Fruit fly (Drosophila melanogaster) whole organism, prepupa: ENCODE data around the gene CG32483.
A peak's percentile ranks its signal among the peaks of the same experiment; 100 is the strongest.

Experiments
- CG10631 ChIP-seq: fragments of 200-800 bp; sonication (Bioruptor generic); optimal IDR thresholded peaks from 2 replicates; lab custom pipeline; 2016; ENCODE audit warnings: missing biosample characterization, missing genetic modification characterization
- CG10669 ChIP-seq: fragments of 200-800 bp; sonication (Bioruptor generic); optimal IDR thresholded peaks from 3 replicates; lab custom pipeline; 2018; ENCODE audit warnings: missing biosample characterization, mild to moderate bottlenecking, missing genetic modification characterization, moderate library complexity
- CG11294 ChIP-seq: fragments of 200-800 bp; sonication (Bioruptor generic); IDR thresholded peaks from 2 replicates; pipeline ENCODE4 v1.3.6; 2022; ENCODE audit warnings: missing biosample characterization, missing genetic modification characterization
- CG11762 ChIP-seq: fragments of 200-800 bp; sonication (Bioruptor generic); optimal IDR thresholded peaks from 3 replicates; lab custom pipeline; 2016; ENCODE audit warnings: missing biosample characterization, missing genetic modification characterization; ENCODE audit not compliant: insufficient read depth
- CG11902 ChIP-seq: fragments of 200-800 bp; sonication (Bioruptor generic); optimal IDR thresholded peaks from 3 replicates; lab custom pipeline; 2016; ENCODE audit warnings: missing biosample characterization, missing genetic modification characterization
- CG15336 ChIP-seq: fragments of 200-800 bp; sonication (Bioruptor generic); IDR thresholded peaks from 2 replicates; pipeline ENCODE4 v1.3.6; 2022; ENCODE audit warnings: missing biosample characterization, missing genetic modification characterization
- CG1621 ChIP-seq: fragments of 200-800 bp; sonication (Bioruptor generic); optimal IDR thresholded peaks from 3 replicates; lab custom pipeline; 2018; ENCODE audit warnings: missing biosample characterization, mild to moderate bottlenecking, missing genetic modification characterization
- CG16779 ChIP-seq: fragments of 200-800 bp; sonication (Bioruptor generic); optimal IDR thresholded peaks from 3 replicates; lab custom pipeline; 2017; ENCODE audit warnings: missing biosample characterization, mild to moderate bottlenecking, missing genetic modification characterization
- CG3032 ChIP-seq: fragments of 200-800 bp; optimal IDR thresholded peaks from 2 replicates; lab custom pipeline; 2019; ENCODE audit warnings: missing biosample characterization, mild to moderate bottlenecking, missing genetic modification characterization, moderate library complexity
- CG31627 ChIP-seq: fragments of 200-800 bp; sonication (Bioruptor generic); optimal IDR thresholded peaks from 3 replicates; lab custom pipeline; 2016; ENCODE audit warnings: missing biosample characterization, missing genetic modification characterization
- CG32006 ChIP-seq: fragments of 200-800 bp; sonication (Bioruptor generic); optimal IDR thresholded peaks from 3 replicates; lab custom pipeline; 2017; ENCODE audit warnings: missing biosample characterization, mild to moderate bottlenecking, missing genetic modification characterization
- CG34406 ChIP-seq: fragments of 200-800 bp; sonication (Bioruptor generic); optimal IDR thresholded peaks from 3 replicates; lab custom pipeline; 2016; ENCODE audit warnings: missing biosample characterization, missing genetic modification characterization
- CG3919 ChIP-seq: fragments of 200-800 bp; sonication (Bioruptor generic); optimal IDR thresholded peaks from 3 replicates; lab custom pipeline; 2016; ENCODE audit warnings: missing biosample characterization, missing genetic modification characterization
- CG4318 ChIP-seq: fragments of 200-800 bp; sonication (Bioruptor generic); optimal IDR thresholded peaks from 3 replicates; lab custom pipeline; 2017; ENCODE audit warnings: missing biosample characterization, mild to moderate bottlenecking, missing genetic modification characterization
- CG6276 ChIP-seq: fragments of 200-800 bp; sonication (Bioruptor generic); optimal IDR thresholded peaks from 2 replicates; lab custom pipeline; 2017; ENCODE audit warnings: missing biosample characterization, mild to moderate bottlenecking, missing genetic modification characterization
- CG6792 ChIP-seq: fragments of 200-800 bp; sonication (Bioruptor generic); optimal IDR thresholded peaks from 3 replicates; lab custom pipeline; 2016; ENCODE audit warnings: missing biosample characterization, missing genetic modification characterization
- CG6808 ChIP-seq: fragments of 200-800 bp; sonication (Bioruptor generic); optimal IDR thresholded peaks from 3 replicates; lab custom pipeline; 2017; ENCODE audit warnings: missing biosample characterization, missing genetic modification characterization, mild to moderate bottlenecking, moderate library complexity, missing genetic modification reagents
- CG6854 ChIP-seq: fragments of 200-800 bp; sonication (Bioruptor generic); optimal IDR thresholded peaks from 2 replicates; lab custom pipeline; 2017; ENCODE audit warnings: missing biosample characterization, mild to moderate bottlenecking, missing genetic modification characterization
- CG8119 ChIP-seq: fragments of 200-800 bp; sonication (Bioruptor generic); IDR thresholded peaks from 3 replicates; pipeline ENCODE4 v1.3.6; 2022; ENCODE audit warnings: missing biosample characterization, missing genetic modification characterization
- CG8319 ChIP-seq: fragments of 200-800 bp; sonication (Bioruptor generic); optimal IDR thresholded peaks from 3 replicates; lab custom pipeline; 2016; ENCODE audit warnings: missing biosample characterization, missing genetic modification characterization
- CG8632 ChIP-seq: fragments of 200-800 bp; sonication (Bioruptor generic); optimal IDR thresholded peaks from 3 replicates; lab custom pipeline; 2016; ENCODE audit warnings: missing biosample characterization, missing genetic modification characterization
- CG9139 ChIP-seq: fragments of 200-800 bp; sonication (Bioruptor generic); optimal IDR thresholded peaks from 3 replicates; lab custom pipeline; 2017; ENCODE audit warnings: missing biosample characterization, mild to moderate bottlenecking, missing genetic modification characterization
- Eip78C ChIP-seq: fragments of 200-800 bp; sonication (Bioruptor generic); peaks from one replicate; lab custom pipeline; 2016; ENCODE audit warnings: missing biosample characterization, missing genetic modification characterization
- Gug ChIP-seq: fragments of 200-800 bp; sonication (Bioruptor generic); IDR thresholded peaks from 2 replicates; pipeline ENCODE4 v1.3.6; 2022; ENCODE audit warnings: missing biosample characterization, missing genetic modification characterization
- Hr38 ChIP-seq: sonication (Bioruptor generic); optimal IDR thresholded peaks from 2 replicates; lab custom pipeline; 2016; ENCODE audit warnings: missing biosample characterization, missing genetic modification characterization
- Hr4 ChIP-seq: fragments of 200-800 bp; sonication (Bioruptor generic); optimal IDR thresholded peaks from 3 replicates; lab custom pipeline; 2016; ENCODE audit warnings: missing biosample characterization, missing genetic modification characterization
- Lpt ChIP-seq: fragments of 200-800 bp; sonication (Bioruptor generic); optimal IDR thresholded peaks from 3 replicates; lab custom pipeline; 2016; ENCODE audit warnings: missing biosample characterization, missing genetic modification characterization
- Met ChIP-seq: fragments of 200-800 bp; sonication (Bioruptor generic); optimal IDR thresholded peaks from 3 replicates; lab custom pipeline; 2016; ENCODE audit warnings: missing biosample characterization, missing genetic modification characterization
- OdsH ChIP-seq: fragments of 200-800 bp; sonication (Bioruptor generic); optimal IDR thresholded peaks from 3 replicates; lab custom pipeline; 2016; ENCODE audit warnings: missing biosample characterization, missing genetic modification characterization
- Smox ChIP-seq: fragments of 200-800 bp; sonication (Bioruptor generic); optimal IDR thresholded peaks from 3 replicates; lab custom pipeline; 2016; ENCODE audit warnings: missing biosample characterization, missing genetic modification characterization
- Sox14 ChIP-seq: fragments of 200-800 bp; sonication (Bioruptor generic); optimal IDR thresholded peaks from 3 replicates; lab custom pipeline; 2016; ENCODE audit warnings: missing biosample characterization, missing genetic modification characterization
- Sox15 ChIP-seq: fragments of 200-800 bp; sonication (Bioruptor generic); optimal IDR thresholded peaks from 3 replicates; lab custom pipeline; 2016; ENCODE audit warnings: missing biosample characterization, missing genetic modification characterization
- achi ChIP-seq: fragments of 200-800 bp; sonication (Bioruptor generic); optimal IDR thresholded peaks from 3 replicates; lab custom pipeline; 2016; ENCODE audit warnings: missing biosample characterization, missing genetic modification characterization
- cyc ChIP-seq: fragments of 200-800 bp; sonication (Bioruptor generic); optimal IDR thresholded peaks from 3 replicates; lab custom pipeline; 2016; ENCODE audit warnings: missing biosample characterization, missing genetic modification characterization
- dsx ChIP-seq: fragments of 200-800 bp; optimal IDR thresholded peaks from 3 replicates; lab custom pipeline; 2019; ENCODE audit warnings: missing biosample characterization, mild to moderate bottlenecking, missing genetic modification characterization, moderate library complexity; ENCODE audit not compliant: poor library complexity, severe bottlenecking
- eg ChIP-seq: fragments of 200-800 bp; sonication (Bioruptor generic); IDR thresholded peaks from 3 replicates; pipeline ENCODE4 v1.3.6; 2022; ENCODE audit warnings: missing biosample characterization, missing genetic modification characterization
- esn ChIP-seq: fragments of 200-800 bp; sonication (Bioruptor generic); optimal IDR thresholded peaks from 2 replicates; lab custom pipeline; 2016; ENCODE audit warnings: missing biosample characterization, mild to moderate bottlenecking, missing genetic modification characterization, moderate library complexity
- fd59A ChIP-seq: fragments of 200-800 bp; sonication (Bioruptor generic); optimal IDR thresholded peaks from 2 replicates; lab custom pipeline; 2017; ENCODE audit warnings: missing biosample characterization, mild to moderate bottlenecking, missing genetic modification characterization, missing genetic modification reagents
- fd85E ChIP-seq: fragments of 200-800 bp; sonication (Bioruptor generic); optimal IDR thresholded peaks from 3 replicates; lab custom pipeline; 2016; ENCODE audit warnings: missing biosample characterization, missing genetic modification characterization
- fkh ChIP-seq: fragments of 200-800 bp; sonication (Bioruptor generic); optimal IDR thresholded peaks from 3 replicates; lab custom pipeline; 2017; ENCODE audit warnings: missing biosample characterization, mild to moderate bottlenecking, missing genetic modification characterization, moderate library complexity
- lz ChIP-seq: fragments of 200-800 bp; sonication (Bioruptor generic); optimal IDR thresholded peaks from 3 replicates; lab custom pipeline; 2016; ENCODE audit warnings: missing biosample characterization, missing genetic modification characterization
- pdm3 ChIP-seq: fragments of 200-800 bp; sonication (Bioruptor generic); optimal IDR thresholded peaks from 3 replicates; lab custom pipeline; 2016; ENCODE audit warnings: missing biosample characterization, missing genetic modification characterization
- ss ChIP-seq, 2 experiments: fragments of 200-800 bp; sonication (Bioruptor generic); optimal IDR thresholded peaks; 2 replicates in 1 of 2; 3 replicates in 1 of 2; lab custom pipeline; 2017 to 2018; ENCODE audit warnings: mild to moderate bottlenecking in 2 of 2, missing biosample characterization in 2 of 2, missing genetic modification characterization in 2 of 2, moderate library complexity in 1 of 2
- topi ChIP-seq: fragments of 200-800 bp; sonication (Bioruptor generic); optimal IDR thresholded peaks from 3 replicates; lab custom pipeline; 2016; ENCODE audit warnings: missing biosample characterization, missing genetic modification characterization

Gene CG32483

DNA sequence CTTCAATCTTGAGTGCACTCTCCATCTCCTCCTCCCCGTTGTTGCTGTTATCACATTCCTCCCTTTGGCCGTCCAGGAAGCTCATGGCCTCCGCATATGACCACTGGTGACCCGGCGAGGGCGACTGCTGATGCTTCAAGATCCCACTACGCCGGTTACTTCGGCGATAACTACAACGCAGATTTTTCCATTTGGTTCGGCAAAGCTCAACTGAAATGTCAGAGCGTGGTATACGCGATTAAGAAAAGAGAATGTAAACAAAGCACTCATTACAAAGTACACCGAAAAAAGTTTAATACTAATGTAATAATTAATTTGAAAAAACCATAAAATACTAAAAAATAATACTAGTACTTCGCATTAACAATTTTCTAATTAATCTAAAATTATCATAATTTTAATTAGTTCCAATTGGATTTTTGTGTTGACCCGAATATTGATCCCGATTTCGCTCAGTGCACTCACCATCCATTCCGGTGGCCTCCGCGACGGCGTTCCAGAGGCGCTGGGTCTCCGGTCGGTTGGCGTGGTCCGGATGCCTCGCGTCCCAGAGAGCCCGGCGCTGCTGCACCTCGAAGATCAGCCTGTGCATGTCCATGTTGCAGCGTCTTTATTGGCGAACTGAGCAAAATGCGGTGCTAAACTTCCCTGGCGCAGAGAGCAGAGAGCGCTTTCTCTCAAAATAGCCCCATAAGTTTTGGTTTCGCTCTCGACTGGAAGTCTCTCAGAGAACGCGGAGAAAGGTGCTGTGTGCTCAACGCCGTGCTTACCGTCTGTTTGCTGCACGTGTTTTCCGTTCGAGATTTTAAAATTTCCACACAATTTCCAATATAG lies 48.9 kb upstream of the CG32483 start (continued):
- TF ChIP-seq pdm3 (GFP tag; lab: Kevin White, UChicago) (peak; percentile 94), CG10669 (GFP tag; lab: Kevin White, UChicago) (peak; percentile 93), CG6792 (GFP tag; lab: Kevin White, UChicago) (peak; percentile 96), fkh (GFP tag; lab: Kevin White, UChicago) (peak; percentile 69), CG31627 (GFP tag; lab: Kevin White, UChicago) (peak; percentile 88), Sox15 (peak; percentile 93), topi (GFP tag; lab: Kevin White, UChicago) (peak; percentile 93), CG32006 (GFP tag; lab: Kevin White, UChicago) (peak; percentile 97), eg (GFP tag; lab: Robert Waterston, UW) (peak; percentile 97), Lpt (GFP tag; lab: Kevin White, UChicago) (peak; percentile 92), CG8632 (GFP tag; lab: Kevin White, UChicago) (peak; percentile 98), Smox (GFP tag; lab: Kevin White, UChicago) (peak; percentile 92), dsx (GFP tag; lab: Kevin White, UChicago) (peak; percentile 97), Met (peak; percentile 91), CG34406 (peak; percentile 98), CG8319 (GFP tag; lab: Kevin White, UChicago) (peak; percentile 96)

DNA sequence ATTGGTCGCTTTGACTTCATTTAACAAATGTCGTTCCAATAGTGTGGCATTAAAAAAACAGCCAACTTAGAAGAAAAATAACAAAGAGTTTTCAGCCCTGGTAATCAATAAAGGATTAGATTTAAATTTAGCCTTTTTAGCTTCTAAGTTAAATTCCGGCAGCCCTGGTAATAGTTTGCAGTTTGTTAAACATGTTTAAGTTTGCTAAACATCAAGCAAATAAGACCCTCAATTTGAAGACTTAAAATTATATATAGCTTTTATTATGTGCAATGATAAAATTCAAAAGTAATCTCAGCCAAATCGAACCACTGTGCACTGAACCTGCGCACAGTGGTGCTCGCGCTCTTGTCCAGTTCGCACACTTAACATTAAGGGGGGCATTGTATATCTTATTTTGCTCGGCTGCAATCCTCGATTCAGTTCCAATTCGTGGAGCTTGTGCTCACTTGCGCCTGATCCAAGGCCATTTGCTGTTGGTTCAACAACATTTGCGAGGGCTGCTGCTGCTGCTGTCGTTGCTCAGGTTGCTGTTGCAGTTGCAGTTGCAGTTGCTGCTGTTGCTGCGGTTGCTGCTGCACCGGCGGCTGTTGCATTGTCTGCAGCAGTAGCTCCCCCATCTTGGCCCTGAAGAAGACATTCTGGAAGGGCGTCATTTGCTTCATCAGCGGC lies 47.7 kb upstream of the CG32483 start:
- TF ChIP-seq CG8119 (GFP tag; lab: Robert Waterston, UW) = no peak
- peak; percentile 29 for TF ChIP-seq CG3919 (GFP tag; lab: Kevin White, UChicago)
- TF ChIP-seq Hr38 = no peak
- no peak for TF ChIP-seq CG6276 (GFP tag; lab: Kevin White, UChicago)
- TF ChIP-seq CG16779 (tag; lab: Kevin White, UChicago) = no peak
- TF ChIP-seq fd85E (GFP tag; lab: Kevin White, UChicago) = no peak
- TF ChIP-seq CG11762 (GFP tag; lab: Kevin White, UChicago) = no peak
- TF ChIP-seq CG11294 (GFP tag; lab: Robert Waterston, UW) = no peak
- no peak for TF ChIP-seq CG8319 (GFP tag; lab: Kevin White, UChicago)
- TF ChIP-seq ss (GFP tag; optimal IDR thresholded peaks at IDR 0.05; lab: Kevin White, UChicago) = peak in 1 of 2 experiments; percentile 23
- peak; percentile 46 for TF ChIP-seq CG8632 (GFP tag; lab: Kevin White, UChicago)
- TF ChIP-seq Smox (GFP tag; lab: Kevin White, UChicago) = no peak
- TF ChIP-seq Sox15 = no peak
- TF ChIP-seq CG6808 (GFP tag; lab: Kevin White, UChicago) = peak; percentile 26
- TF ChIP-seq Hr4 = no peak
- TF ChIP-seq Lpt (GFP tag; lab: Kevin White, UChicago) = no peak
- TF ChIP-seq CG34406 = peak; percentile 9
- TF ChIP-seq CG6792 (GFP tag; lab: Kevin White, UChicago) = peak; percentile 18
- 0 out of 2 replicates have a peak, but pooled peaks have one; percentile 22 for TF ChIP-seq CG15336
- TF ChIP-seq CG9139 (GFP tag; lab: Kevin White, UChicago) = peak; percentile 20
- TF ChIP-seq esn = peak; percentile 1
- TF ChIP-seq pdm3 (GFP tag; lab: Kevin White, UChicago) = no peak
- no peak for TF ChIP-seq CG4318 (GFP tag; lab: Kevin White, UChicago)
- no peak for TF ChIP-seq CG11902 (GFP tag; lab: Kevin White, UChicago)
- no peak for TF ChIP-seq Gug (GFP tag; lab: Robert Waterston, UW)
- TF ChIP-seq CG10631 (GFP tag; lab: Kevin White, UChicago) = peak; percentile 27
- TF ChIP-seq CG32006 (GFP tag; lab: Kevin White, UChicago) = peak; percentile 35
- no peak for TF ChIP-seq fd59A (GFP tag; lab: Kevin White, UChicago)
- no peak for TF ChIP-seq CG6854 (GFP tag; lab: Kevin White, UChicago)
- TF ChIP-seq OdsH = peak; percentile 16
- peak; percentile 23 for TF ChIP-seq Sox14 (GFP tag; lab: Kevin White, UChicago)
- TF ChIP-seq CG1621 = no peak
- TF ChIP-seq Eip78C = peak; percentile 69
- TF ChIP-seq achi = peak; percentile 4
- TF ChIP-seq CG31627 (GFP tag; lab: Kevin White, UChicago) = no peak
- peak; percentile 25 for TF ChIP-seq CG3032 (tag; lab: Kevin White, UChicago)
- no peak for TF ChIP-seq lz (GFP tag; lab: Kevin White, UChicago)
- TF ChIP-seq cyc (GFP tag; lab: Kevin White, UChicago) = no peak
- 0 out of 3 replicates have a peak, but pooled peaks have one; percentile 12 for TF ChIP-seq eg (GFP tag; lab: Robert Waterston, UW)
- peak; percentile 15 for TF ChIP-seq topi (GFP tag; lab: Kevin White, UChicago)
